Worm (Caenorhabditis elegans) whole organism, young adult: ENCODE results near the gene srbc-78.

Source experiments
- B0019.2 ChIP-seq: fragments of 200-800 bp; sonication (Bioruptor generic); conservative IDR thresholded peaks from 2 replicates; pipeline ENCODE4 v1.3.6; 2022; ENCODE audit warnings: missing genetic modification reagents, missing genetic modification characterization, missing compliant biosample characterization
- C06A6.2 ChIP-seq: fragments of 200-800 bp; sonication (Bioruptor generic); conservative IDR thresholded peaks from 2 replicates; pipeline ENCODE4 v1.3.6; 2022; ENCODE audit warnings: missing genetic modification characterization, missing compliant biosample characterization
- C17E4.6 ChIP-seq: fragments of 200-800 bp; sonication (Bioruptor generic); IDR thresholded peaks from 2 replicates; pipeline ENCODE4 v1.3.6; 2022; ENCODE audit warnings: missing genetic modification reagents, missing genetic modification characterization, missing compliant biosample characterization
- F10E7.11 ChIP-seq: sonication (generic microtip); optimal IDR thresholded peaks from 2 replicates; lab custom pipeline; 2017; ENCODE audit warnings: mild to moderate bottlenecking, missing genetic modification characterization, moderate library complexity, missing compliant biosample characterization
- F37B4.10 ChIP-seq: fragments of 200-800 bp; sonication (Bioruptor generic); IDR thresholded peaks from 2 replicates; pipeline ENCODE4 v1.3.6; 2022; ENCODE audit warnings: missing genetic modification characterization, missing compliant biosample characterization
- F55B11.4 ChIP-seq: sonication (generic microtip); optimal IDR thresholded peaks from 2 replicates; lab custom pipeline; 2016; ENCODE audit warnings: missing compliant biosample characterization, missing genetic modification characterization, borderline replicate concordance; ENCODE audit not compliant: insufficient read depth
- K12H6.12 ChIP-seq: fragments of 200-800 bp; sonication (Bioruptor generic); optimal IDR thresholded peaks from 2 replicates; lab custom pipeline; 2018; ENCODE audit warnings: mild to moderate bottlenecking, missing genetic modification characterization, missing compliant biosample characterization
- Y56A3A.18 ChIP-seq: fragments of 200-800 bp; sonication (Bioruptor generic); IDR thresholded peaks from 2 replicates; pipeline ENCODE4 v1.3.6; 2022; ENCODE audit warnings: missing genetic modification reagents, missing genetic modification characterization, missing compliant biosample characterization
- akir-1 ChIP-seq: fragments of 200-800 bp; sonication (Bioruptor generic); optimal IDR thresholded peaks from 2 replicates; lab custom pipeline; 2018; ENCODE audit warnings: mild to moderate bottlenecking, missing genetic modification characterization, moderate library complexity, missing compliant biosample characterization
- attf-3 ChIP-seq: fragments of 200-800 bp; sonication (Bioruptor generic); conservative IDR thresholded peaks from 2 replicates; pipeline ENCODE4 v1.3.6; 2022; ENCODE audit warnings: missing genetic modification reagents, missing genetic modification characterization, missing compliant biosample characterization
- attf-5 ChIP-seq: fragments of 200-800 bp; sonication (Bioruptor generic); optimal IDR thresholded peaks from 2 replicates; lab custom pipeline; 2018; ENCODE audit warnings: mild to moderate bottlenecking, missing genetic modification characterization, missing compliant biosample characterization
- attf-6 ChIP-seq: fragments of 200-800 bp; sonication (Bioruptor generic); IDR thresholded peaks from 2 replicates; pipeline ENCODE4 v1.3.6; 2022; ENCODE audit warnings: missing genetic modification reagents, missing genetic modification characterization, missing compliant biosample characterization
- cebp-1 ChIP-seq, 2 experiments: fragments of 200-800 bp in 1 of 2; sonication (Bioruptor generic) in 1 of 2; sonication (generic microtip) in 1 of 2; IDR thresholded peaks in 1 of 2; optimal IDR thresholded peaks in 1 of 2; 2 replicates each; pipeline versions ENCODE4 v1.3.6 to Lab custom; 2017 to 2022; ENCODE audit warnings: missing compliant biosample characterization in 2 of 2, missing genetic modification characterization in 2 of 2, mild to moderate bottlenecking in 1 of 2, missing genetic modification reagents in 1 of 2, moderate library complexity in 1 of 2
- ceh-79 ChIP-seq: sonication (generic microtip); optimal IDR thresholded peaks from 2 replicates; lab custom pipeline; 2017; ENCODE audit warnings: mild to moderate bottlenecking, missing genetic modification characterization, missing compliant biosample characterization
- dox-1 ChIP-seq: fragments of 200-800 bp; sonication (Bioruptor generic); IDR thresholded peaks from 2 replicates; pipeline ENCODE4 v1.3.6; 2022; ENCODE audit warnings: missing genetic modification reagents, missing genetic modification characterization, missing compliant biosample characterization
- dpl-1 ChIP-seq: fragments of 150-350 bp; optimal IDR thresholded peaks from 2 replicates; lab custom pipeline; 2014; ENCODE audit warnings: missing biosample characterization, missing genetic modification reagents, missing genetic modification characterization
- efl-1 ChIP-seq: fragments of 150-350 bp; optimal IDR thresholded peaks from 2 replicates; lab custom pipeline; 2014; ENCODE audit warnings: missing biosample characterization, missing genetic modification reagents, missing genetic modification characterization
- egl-18 ChIP-seq: fragments of 200-800 bp; sonication (Bioruptor generic); IDR thresholded peaks from 2 replicates; pipeline ENCODE4 v1.3.6; 2022; ENCODE audit warnings: missing genetic modification reagents, missing genetic modification characterization, missing compliant biosample characterization
- fkh-3 ChIP-seq: sonication (generic microtip); optimal IDR thresholded peaks from 2 replicates; lab custom pipeline; 2016; ENCODE audit warnings: mild to moderate bottlenecking, missing genetic modification characterization, missing compliant biosample characterization
- hlh-12 ChIP-seq: sonication (generic microtip); optimal IDR thresholded peaks from 2 replicates; lab custom pipeline; 2016; ENCODE audit warnings: missing genetic modification characterization, missing compliant biosample characterization
- hmg-1.2 ChIP-seq: fragments of 200-800 bp; sonication (Bioruptor generic); IDR thresholded peaks from 2 replicates; pipeline ENCODE4 v1.3.6; 2022; ENCODE audit warnings: missing genetic modification reagents, missing genetic modification characterization, missing compliant biosample characterization
- lag-1 ChIP-seq: fragments of 200-800 bp; sonication (Bioruptor generic); IDR thresholded peaks from 2 replicates; pipeline ENCODE4 v1.3.6; 2022; ENCODE audit warnings: missing genetic modification reagents, missing genetic modification characterization, missing compliant biosample characterization
- lir-1 ChIP-seq: fragments of 200-800 bp; sonication (Bioruptor generic); conservative IDR thresholded peaks from 2 replicates; pipeline ENCODE4 v1.3.6; 2022; ENCODE audit warnings: missing genetic modification reagents, missing genetic modification characterization, missing compliant biosample characterization
- mxl-1 ChIP-seq: sonication (generic microtip); optimal IDR thresholded peaks from 2 replicates; lab custom pipeline; 2016; ENCODE audit warnings: missing genetic modification characterization, missing compliant biosample characterization
- nfya-2 ChIP-seq: fragments of 200-800 bp; sonication (Bioruptor generic); IDR thresholded peaks from 2 replicates; pipeline ENCODE4 v1.3.6; 2022; ENCODE audit warnings: missing genetic modification reagents, missing genetic modification characterization, missing compliant biosample characterization
- nfyb-1 ChIP-seq: fragments of 200-800 bp; sonication (Bioruptor generic); IDR thresholded peaks from 2 replicates; pipeline ENCODE4 v1.3.6; 2022; ENCODE audit warnings: missing genetic modification reagents, missing genetic modification characterization, missing compliant biosample characterization
- nhr-120 ChIP-seq: fragments of 200-800 bp; sonication (Bioruptor generic); IDR thresholded peaks from 2 replicates; pipeline ENCODE4 v1.3.6; 2022; ENCODE audit warnings: missing genetic modification characterization, missing compliant biosample characterization
- pha-4 ChIP-seq: fragments of 150-350 bp; sonication (generic microtip); optimal IDR thresholded peaks from 2 replicates; lab custom pipeline; 2014; ENCODE audit warnings: missing biosample characterization, missing genetic modification reagents, missing genetic modification characterization
- rcor-1 ChIP-seq: fragments of 200-800 bp; sonication (Bioruptor generic); IDR thresholded peaks from 2 replicates; pipeline ENCODE4 v1.3.6; 2022; ENCODE audit warnings: missing genetic modification reagents, missing genetic modification characterization, missing compliant biosample characterization
- repo-1 ChIP-seq: sonication (generic microtip); optimal IDR thresholded peaks from 2 replicates; lab custom pipeline; 2017; ENCODE audit warnings: mild to moderate bottlenecking, missing genetic modification characterization, missing compliant biosample characterization
- snpc-3.4 ChIP-seq: sonication (generic microtip); optimal IDR thresholded peaks from 2 replicates; lab custom pipeline; 2017; ENCODE audit warnings: missing genetic modification characterization, mild to moderate bottlenecking, missing compliant biosample characterization, antibody characterized with exemption, moderate library complexity, missing genotype, missing genetic modification reagents
- zfh-2 ChIP-seq: fragments of 200-800 bp; sonication (Bioruptor generic); conservative IDR thresholded peaks from 2 replicates; pipeline ENCODE4 v1.3.6; 2022; ENCODE audit warnings: missing genetic modification reagents, missing genetic modification characterization, missing compliant biosample characterization
- ztf-28 ChIP-seq: fragments of 200-800 bp; sonication (Bioruptor generic); IDR thresholded peaks from 2 replicates; pipeline ENCODE4 v1.3.6; 2022; ENCODE audit warnings: missing genetic modification reagents, missing genetic modification characterization, missing compliant biosample characterization

Gene srbc-78

ce11 chrV:20489102-20489501 lies at the start of gene srbc-78:
srbc-78 (minus strand) TSS chrV:20489202.
- TF ChIP-seq nfya-2 (GFP tag; lab: Robert Waterston, UW) = no peak
- TF ChIP-seq C06A6.2 = no peak
- TF ChIP-seq K12H6.12 (tag; lab: Kevin White, UChicago) = no peak
- no peak for TF ChIP-seq lir-1 (GFP tag; lab: Robert Waterston, UW)
- no peak for TF ChIP-seq F37B4.10 (GFP tag; lab: Robert Waterston, UW)
- no peak for TF ChIP-seq efl-1
- no peak for TF ChIP-seq hlh-12
- TF ChIP-seq zfh-2 (GFP tag; lab: Robert Waterston, UW) = no peak
- TF ChIP-seq repo-1 (tag; lab: Kevin White, UChicago) = no peak
- no peak for TF ChIP-seq dpl-1 (GFP tag; lab: Kevin White, UChicago)
- no peak for TF ChIP-seq hmg-1.2 (GFP tag; lab: Robert Waterston, UW)
- TF ChIP-seq egl-18 (GFP tag; lab: Robert Waterston, UW) = no peak
- TF ChIP-seq B0019.2 (GFP tag; lab: Robert Waterston, UW) = no peak
- no peak for TF ChIP-seq lag-1 (GFP tag; lab: Robert Waterston, UW)
- TF ChIP-seq, all 124 proteins: peak for 0

- no peak for TF ChIP-seq fkh-3 (tag; lab: Kevin White, UChicago)
- TF ChIP-seq attf-3 = no peak
- no peak for TF ChIP-seq Y56A3A.18
- no peak for TF ChIP-seq pha-4
- TF ChIP-seq attf-5 (GFP tag; lab: Kevin White, UChicago) = no peak
- no peak for TF ChIP-seq C17E4.6 (GFP tag; lab: Robert Waterston, UW)
- TF ChIP-seq cebp-1 (GFP tag; IDR thresholded peaks at IDR 0.05; lab: Robert Waterston, UW) = no peak
- TF ChIP-seq cebp-1 (tag; optimal IDR thresholded peaks at IDR 0.05; lab: Kevin White, UChicago) = no peak
- no peak for TF ChIP-seq ztf-28 (GFP tag; lab: Robert Waterston, UW)
- no peak for TF ChIP-seq F10E7.11 (tag; lab: Kevin White, UChicago)
- TF ChIP-seq, all 124 proteins: peak for 0
Measured at ce11 chrV:20536208-20536607, 47.2 kb upstream of the srbc-78 start, which contains the start of gene Y38H6C.15. Y38H6C.15 (minus strand) TSS chrV:20536308.

ce11 chrV:20534072-20534471 lies 45.1 kb upstream of the srbc-78 start, which contains the start of gene famh-161:
famh-161 (minus strand) TSS chrV:20534172.
- TF ChIP-seq akir-1 (GFP tag; lab: Kevin White, UChicago) = no peak
- TF ChIP-seq F55B11.4 = no peak

ce11 chrV:20527493-20527892 lies 38.5 kb upstream of the srbc-78 start, which contains the start of gene Y38H6C.13:
Y38H6C.13 (plus strand) TSS chrV:20527793.
- TF ChIP-seq nfyb-1 (no peak), ceh-79 (tag; lab: Kevin White, UChicago) (no peak), snpc-3.4 (tag; lab: Kevin White, UChicago) (no peak), rcor-1 (GFP tag; lab: Robert Waterston, UW) (no peak), attf-6 (GFP tag; lab: Robert Waterston, UW) (no peak), nhr-120 (GFP tag; lab: Robert Waterston, UW) (no peak), dox-1 (GFP tag; lab: Robert Waterston, UW) (no peak), mxl-1 (tag; lab: Kevin White, UChicago) (no peak)
